Worm (Caenorhabditis elegans) whole organism, L2 larva: ENCODE data around the gene lsy-2.

ENCODE experiments used
- aly-2 ChIP-seq: fragments of 150-350 bp; optimal IDR thresholded peaks from 2 replicates; lab custom pipeline; 2014; ENCODE audit warnings: missing biosample characterization, missing genetic modification characterization
- blmp-1 ChIP-seq: sonication (generic microtip); optimal IDR thresholded peaks from 2 replicates; lab custom pipeline; 2017; ENCODE audit warnings: missing genetic modification characterization, mild to moderate bottlenecking, missing compliant biosample characterization, antibody characterized with exemption, moderate library complexity; ENCODE audit not compliant: insufficient read depth
- nhr-12 ChIP-seq: fragments of 150-350 bp; optimal IDR thresholded peaks from 2 replicates; lab custom pipeline; 2014; ENCODE audit warnings: missing biosample characterization, missing genetic modification characterization
- nhr-21 ChIP-seq: fragments of 150-350 bp; optimal IDR thresholded peaks from 2 replicates; lab custom pipeline; 2014; ENCODE audit warnings: missing biosample characterization, missing genetic modification characterization
- nhr-23 ChIP-seq: fragments of 150-350 bp; optimal IDR thresholded peaks from 2 replicates; lab custom pipeline; 2014; ENCODE audit warnings: missing biosample characterization, missing genetic modification reagents, missing genetic modification characterization

DNA sequence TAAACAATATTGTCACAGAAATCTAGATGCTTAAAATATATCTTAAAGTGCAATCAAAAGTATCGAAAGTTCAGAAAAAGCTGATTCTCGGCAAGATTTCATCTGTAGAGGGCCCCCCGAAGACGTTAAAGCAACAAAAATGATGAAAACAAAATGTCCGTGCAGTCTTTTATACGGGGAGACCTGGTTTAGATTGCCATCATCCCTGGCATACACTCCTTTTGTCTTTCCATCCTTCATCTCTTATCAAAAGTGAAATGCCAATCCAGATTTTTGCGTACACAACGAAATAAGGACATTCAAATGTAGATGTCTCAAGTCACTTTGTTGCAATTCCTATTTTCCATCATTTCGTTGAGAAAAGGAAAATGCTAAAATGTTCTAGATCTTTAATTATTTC is 24.7 kb downstream of the lsy-2 start:
- TF ChIP-seq aly-2 (tag; lab: Kevin White, UChicago) = no peak
- TF ChIP-seq nhr-12 = no peak
- no peak for TF ChIP-seq nhr-21 (tag; lab: Kevin White, UChicago)
- no peak for TF ChIP-seq nhr-23 (tag; lab: Kevin White, UChicago)
- no peak for TF ChIP-seq blmp-1 (tag; lab: Kevin White, UChicago)
